Fruit fly (Drosophila melanogaster) whole organism, wandering third instar larva: ENCODE measurements around the gene ChT.

ENCODE experiments used
- HLH106 ChIP-seq: fragments of 200-800 bp; optimal IDR thresholded peaks from 3 replicates; lab custom pipeline; 2019; ENCODE audit warnings: missing biosample characterization, mild to moderate bottlenecking, missing genetic modification characterization, moderate library complexity
- Hr83 ChIP-seq: fragments of 200-300 bp; sonication (Bioruptor generic); optimal IDR thresholded peaks from 2 replicates; lab custom pipeline; 2016; ENCODE audit warnings: missing biosample characterization, mild to moderate bottlenecking, missing genetic modification characterization, moderate library complexity; ENCODE audit not compliant: poor library complexity, severe bottlenecking
- Myc ChIP-seq: fragments of >200 bp; optimal IDR thresholded peaks from 2 replicates; lab custom pipeline; 2017
- br ChIP-seq: fragments of 200-800 bp; sonication (Bioruptor generic); optimal IDR thresholded peaks from 2 replicates; lab custom pipeline; 2016; ENCODE audit warnings: missing biosample characterization, missing genetic modification characterization
- dl ChIP-seq, 2 experiments: fragments of 175-275, 200-275 bp in 1 of 2; fragments of 200-275 bp in 1 of 2; sonication (Bioruptor generic); optimal IDR thresholded peaks; lab custom pipeline; 2018; ENCODE audit warnings: mild to moderate bottlenecking in 2 of 2, missing biosample characterization in 2 of 2, missing genetic modification characterization in 2 of 2, moderate library complexity in 2 of 2; ENCODE audit not compliant: partially characterized antibody in 2 of 2, insufficient read depth in 1 of 2
- dsf ChIP-seq: sonication (Bioruptor generic); optimal IDR thresholded peaks from 2 replicates; lab custom pipeline; 2016; ENCODE audit warnings: missing biosample characterization, missing genetic modification characterization, borderline replicate concordance
- foxo ChIP-seq, 2 experiments: fragments of 200-800 bp; sonication (Bioruptor generic); optimal IDR thresholded peaks; 2 replicates in 1 of 2; 3 replicates in 1 of 2; lab custom pipeline; 2016 to 2017; ENCODE audit warnings: missing biosample characterization in 2 of 2, missing genetic modification characterization in 2 of 2
- h ChIP-seq: fragments of 200-800 bp; sonication (Bioruptor generic); optimal IDR thresholded peaks from 3 replicates; lab custom pipeline; 2016; ENCODE audit warnings: missing biosample characterization, mild to moderate bottlenecking, missing genetic modification characterization
- lola ChIP-seq: fragments of >200 bp; optimal IDR thresholded peaks from 2 replicates; lab custom pipeline; 2017; ENCODE audit warnings: missing biosample characterization, missing genetic modification characterization
- psq ChIP-seq: fragments of 200-800 bp; sonication (Bioruptor generic); optimal IDR thresholded peaks from 3 replicates; lab custom pipeline; 2017; ENCODE audit warnings: missing biosample characterization, mild to moderate bottlenecking, missing genetic modification characterization, moderate library complexity
- usp ChIP-seq: fragments of >200 bp; optimal IDR thresholded peaks from 2 replicates; lab custom pipeline; 2017; ENCODE audit warnings: missing biosample characterization, missing genetic modification characterization

dm6 chr3R:18705150-18705549 lies 24.7 kb downstream of the ChT start, which contains the start of the genes ChAT and VAChT:
- TF ChIP-seq psq (no peak), br (GFP tag; lab: Kevin White, UChicago) (no peak), Hr83 (GFP tag; lab: Kevin White, UChicago) (no peak), h (GFP tag; lab: Kevin White, UChicago) (no peak), dl (GFP tag; optimal IDR thresholded peaks at IDR 0.05; lab: Kevin White, UChicago; ENCODE audit: insufficient read depth in 1 of 2, partially characterized antibody in 2 of 2) (no peak), usp (GFP tag; lab: Kevin White, UChicago) (no peak), HLH106 (no peak), lola (GFP tag; lab: Kevin White, UChicago) (no peak), Myc (lab: Kevin White, UChicago) (no peak), foxo (GFP tag; optimal IDR thresholded peaks at IDR 0.05; lab: Kevin White, UChicago) (no peak), dsf (GFP tag; lab: Kevin White, UChicago) (no peak)
